Worm (Caenorhabditis elegans) whole organism, L4 larva: ENCODE data around the gene dmsr-10.
A peak's percentile ranks its signal among the peaks of the same experiment; 100 is the strongest.

Source experiments
- F10B5.3 ChIP-seq: sonication (generic microtip); optimal IDR thresholded peaks from 2 replicates; lab custom pipeline; 2016; ENCODE audit warnings: mild to moderate bottlenecking, missing genetic modification characterization, missing compliant biosample characterization
- F26F4.8 ChIP-seq: fragments of 200-800 bp; sonication (Bioruptor generic); conservative IDR thresholded peaks from 2 replicates; pipeline ENCODE4 v1.3.6; 2022; ENCODE audit warnings: missing genetic modification characterization, missing compliant biosample characterization
- Y105C5A.15 ChIP-seq: fragments of 200-800 bp; sonication (Bioruptor generic); IDR thresholded peaks from 2 replicates; pipeline ENCODE4 v1.3.6; 2022; ENCODE audit warnings: missing genetic modification characterization, missing compliant biosample characterization
- ZK546.5 ChIP-seq, 2 experiments: sonication (generic microtip); optimal IDR thresholded peaks; 2 replicates each; lab custom pipeline; 2017; ENCODE audit warnings: missing biosample characterization in 2 of 2, missing genetic modification characterization in 2 of 2
- ama-1 ChIP-seq: fragments of 150-350 bp; optimal IDR thresholded peaks from 2 replicates; lab custom pipeline; 2014; ENCODE audit warnings: inconsistent platforms, mixed read lengths
- arid-1 ChIP-seq: fragments of 200-800 bp; sonication (Bioruptor generic); conservative IDR thresholded peaks from 2 replicates; pipeline ENCODE4 v1.3.6; 2022; ENCODE audit warnings: missing genetic modification reagents, missing genetic modification characterization, missing compliant biosample characterization
- attf-4 ChIP-seq: sonication (generic microtip); optimal IDR thresholded peaks from 3 replicates; lab custom pipeline; 2017; ENCODE audit warnings: missing biosample characterization, missing genetic modification characterization
- ces-1 ChIP-seq: fragments of 150-350 bp; sonication (generic microtip); optimal IDR thresholded peaks from 4 replicates; lab custom pipeline; 2014; ENCODE audit warnings: missing biosample characterization, missing genetic modification reagents, missing genetic modification characterization
- dmd-6 ChIP-seq: fragments of 200-800 bp; sonication (Bioruptor generic); IDR thresholded peaks from 2 replicates; pipeline ENCODE4 v1.3.6; 2022; ENCODE audit warnings: missing genetic modification reagents, missing genetic modification characterization, missing compliant biosample characterization
- dpl-1 ChIP-seq: fragments of 150-350 bp; optimal IDR thresholded peaks from 2 replicates; lab custom pipeline; 2014; ENCODE audit warnings: missing biosample characterization, missing genetic modification reagents, missing genetic modification characterization
- egl-43 ChIP-seq: fragments of 200-800 bp; sonication (Bioruptor generic); IDR thresholded peaks from 2 replicates; pipeline ENCODE4 v1.3.6; 2022; ENCODE audit warnings: missing genetic modification reagents, missing genetic modification characterization, missing compliant biosample characterization
- fkh-10 ChIP-seq: fragments of 150-350 bp; optimal IDR thresholded peaks from 2 replicates; lab custom pipeline; 2014; ENCODE audit warnings: missing biosample characterization, missing genetic modification reagents, missing genetic modification characterization
- hif-1 ChIP-seq, 2 experiments: sonication (generic microtip); optimal IDR thresholded peaks; 2 replicates each; lab custom pipeline; 2016 to 2017; ENCODE audit warnings: missing compliant biosample characterization in 2 of 2, missing genetic modification characterization in 2 of 2, missing genetic modification reagents in 2 of 2, missing genotype in 2 of 2, mild to moderate bottlenecking in 1 of 2
- hlh-11 ChIP-seq: fragments of 200-800 bp; sonication (Bioruptor generic); optimal IDR thresholded peaks from 2 replicates; lab custom pipeline; 2018; ENCODE audit warnings: mild to moderate bottlenecking, missing genetic modification characterization, missing compliant biosample characterization
- hmg-1.1 ChIP-seq: fragments of 200-800 bp; sonication (Bioruptor generic); IDR thresholded peaks from 2 replicates; pipeline ENCODE4 v1.3.6; 2022; ENCODE audit warnings: missing genetic modification reagents, missing genetic modification characterization, missing compliant biosample characterization
- jun-1 ChIP-seq: fragments of 150-350 bp; optimal IDR thresholded peaks from 2 replicates; lab custom pipeline; 2014; ENCODE audit warnings: missing biosample characterization, missing genetic modification reagents, missing genetic modification characterization
- lin-1 ChIP-seq: fragments of 200-800 bp; sonication (Bioruptor generic); IDR thresholded peaks from 2 replicates; pipeline ENCODE4 v1.3.6; 2022; ENCODE audit warnings: missing genetic modification reagents, missing genetic modification characterization, missing compliant biosample characterization
- lin-38 ChIP-seq: fragments of 200-800 bp; sonication (Bioruptor generic); IDR thresholded peaks from 2 replicates; pipeline ENCODE4 v1.3.6; 2022; ENCODE audit warnings: missing genetic modification reagents, missing genetic modification characterization, missing compliant biosample characterization
- lsy-2 ChIP-seq, 2 experiments: fragments of 150-350 bp in 1 of 2; sonication (generic microtip) in 1 of 2; optimal IDR thresholded peaks; 2 replicates each; lab custom pipeline; 2014 to 2017; ENCODE audit warnings: missing biosample characterization in 2 of 2, missing genetic modification characterization in 2 of 2
- madf-5 ChIP-seq, 2 experiments: fragments of 200-800 bp; sonication (Bioruptor generic); IDR thresholded peaks; 2 replicates each; pipeline ENCODE4 v1.3.6; 2022; ENCODE audit warnings: missing compliant biosample characterization in 2 of 2, missing genetic modification characterization in 2 of 2
- mep-1 ChIP-seq: fragments of 150-350 bp; sonication (generic microtip); optimal IDR thresholded peaks from 3 replicates; lab custom pipeline; 2014; ENCODE audit warnings: missing biosample characterization, missing genetic modification characterization
- mes-2 ChIP-seq: sonication (generic microtip); optimal IDR thresholded peaks from 2 replicates; lab custom pipeline; 2016; ENCODE audit warnings: missing genotype, mild to moderate bottlenecking, missing genetic modification characterization, missing compliant biosample characterization; ENCODE audit not compliant: poor library complexity, severe bottlenecking
- nhr-10 ChIP-seq: fragments of 150-350 bp; optimal IDR thresholded peaks from 2 replicates; lab custom pipeline; 2014; ENCODE audit warnings: missing biosample characterization, missing genetic modification characterization
- nhr-111 ChIP-seq: fragments of 200-800 bp; sonication (Bioruptor generic); optimal IDR thresholded peaks from 2 replicates; lab custom pipeline; 2018; ENCODE audit warnings: mild to moderate bottlenecking, missing genetic modification characterization, missing compliant biosample characterization
- nhr-42 ChIP-seq: fragments of 200-800 bp; sonication (Bioruptor generic); IDR thresholded peaks from 2 replicates; pipeline ENCODE4 v1.3.6; 2022; ENCODE audit warnings: missing genetic modification characterization, missing compliant biosample characterization
- nhr-48 ChIP-seq: sonication (generic microtip); optimal IDR thresholded peaks from 2 replicates; lab custom pipeline; 2016; ENCODE audit warnings: mild to moderate bottlenecking, missing genetic modification characterization, missing compliant biosample characterization
- nhr-6 ChIP-seq: fragments of 150-350 bp; optimal IDR thresholded peaks from 2 replicates; lab custom pipeline; 2014; ENCODE audit warnings: missing biosample characterization, missing genetic modification characterization
- nhr-77 ChIP-seq: fragments of 150-350 bp; optimal IDR thresholded peaks from 2 replicates; lab custom pipeline; 2014; ENCODE audit warnings: missing biosample characterization, missing genetic modification characterization
- pha-4 ChIP-seq, 2 experiments: fragments of 150-350 bp in 1 of 2; fragments of 200-800 bp in 1 of 2; sonication (Bioruptor generic) in 1 of 2; IDR thresholded peaks in 1 of 2; optimal IDR thresholded peaks in 1 of 2; 2 replicates each; pipeline versions ENCODE4 v1.3.6 to Lab custom; 2014 to 2022; ENCODE audit warnings: missing genetic modification characterization in 2 of 2, missing genetic modification reagents in 2 of 2, missing biosample characterization in 1 of 2, missing compliant biosample characterization in 1 of 2
- php-3 ChIP-seq: fragments of 200-800 bp; sonication (Bioruptor generic); IDR thresholded peaks from 2 replicates; pipeline ENCODE4 v1.3.6; 2022; ENCODE audit warnings: missing genetic modification reagents, missing genetic modification characterization, missing compliant biosample characterization
- rbr-2 ChIP-seq: sonication (generic microtip); optimal IDR thresholded peaks from 2 replicates; lab custom pipeline; 2016; ENCODE audit warnings: missing genotype, missing genetic modification characterization, missing compliant biosample characterization
- set-16 ChIP-seq: fragments of 200-800 bp; sonication (Bioruptor generic); IDR thresholded peaks from 2 replicates; pipeline ENCODE4 v1.3.6; 2022; ENCODE audit warnings: missing genetic modification reagents, missing genetic modification characterization, missing compliant biosample characterization
- spr-1 ChIP-seq: sonication (generic microtip); optimal IDR thresholded peaks from 2 replicates; lab custom pipeline; 2016; ENCODE audit warnings: mild to moderate bottlenecking, missing genetic modification characterization, missing compliant biosample characterization
- unc-130 ChIP-seq: sonication (generic microtip); optimal IDR thresholded peaks from 2 replicates; lab custom pipeline; 2016; ENCODE audit warnings: missing genetic modification reagents, missing genetic modification characterization, missing compliant biosample characterization
- vab-7 ChIP-seq: fragments of 200-800 bp; sonication (Bioruptor generic); IDR thresholded peaks from 2 replicates; pipeline ENCODE4 v1.3.6; 2022; ENCODE audit warnings: missing genetic modification reagents, missing genetic modification characterization, missing compliant biosample characterization
- zag-1 ChIP-seq: fragments of 150-350 bp; optimal IDR thresholded peaks from 2 replicates; lab custom pipeline; 2014; ENCODE audit warnings: missing biosample characterization, missing genetic modification characterization
- zfp-3 ChIP-seq: fragments of 200-800 bp; sonication (Bioruptor generic); conservative IDR thresholded peaks from 2 replicates; pipeline ENCODE4 v1.3.6; 2022; ENCODE audit warnings: missing genetic modification reagents, missing genetic modification characterization, missing compliant biosample characterization
- zip-11 ChIP-seq: fragments of 200-800 bp; sonication (Bioruptor generic); IDR thresholded peaks from 2 replicates; pipeline ENCODE4 v1.3.6; 2022; ENCODE audit warnings: missing genetic modification characterization, missing compliant biosample characterization
- zip-2 ChIP-seq: fragments of 150-350 bp; optimal IDR thresholded peaks from 2 replicates; lab custom pipeline; 2014; ENCODE audit warnings: missing biosample characterization, missing genetic modification characterization

The dmsr-10 gene

ce11 chrV:6793744-6794239 is 8.0 kb downstream of the dmsr-10 start, which contains the start of gene ZC404.1:
Gene ZC404.1, plus strand, starts transcription at chrV:6794189.
- TF ChIP-seq rbr-2 (tag; lab: Kevin White, UChicago) (peak; percentile 21), set-16 (GFP tag; lab: Robert Waterston, UW) (peak; percentile 62), hmg-1.1 (GFP tag; lab: Robert Waterston, UW) (0 out of 2 replicates have a peak, but pooled peaks have one; percentile 11), nhr-111 (no peak), mes-2 (tag; lab: Kevin White, UChicago) (peak; percentile 28)

- TF ChIP-seq zip-11 (GFP tag; lab: Robert Waterston, UW) (no peak), lsy-2 (tag; optimal IDR thresholded peaks at IDR 0.05; lab: Kevin White, UChicago) (peak in 1 of 2 experiments; percentile 8)
These were observed 8.8 kb downstream of the dmsr-10 start for ce11 chrV:6792973-6793372.

ce11 chrV:6792565-6792964 is 9.2 kb downstream of the dmsr-10 start, which contains the start of gene gck-2:
Gene gck-2, minus strand, starts transcription at chrV:6792665.
- no peak for TF ChIP-seq nhr-42 (GFP tag; lab: Robert Waterston, UW)
- TF ChIP-seq, all 104 proteins: peak for 0

ce11 chrV:6787906-6788430 is 13.8 kb downstream of the dmsr-10 start, which contains the start of gene ZC404.2:
Gene ZC404.2, plus strand, starts transcription at chrV:6787952.
- TF ChIP-seq F10B5.3 (tag; lab: Kevin White, UChicago) = peak; percentile 32
- no peak for TF ChIP-seq ces-1 (GFP tag; lab: Kevin White, UChicago)
- peak; percentile 5 for TF ChIP-seq mes-2 (tag; lab: Kevin White, UChicago)
- TF ChIP-seq php-3 (GFP tag; lab: Robert Waterston, UW) = no peak
- TF ChIP-seq pha-4 (GFP tag; IDR thresholded peaks at IDR 0.05; lab: Robert Waterston, UW) = 0 out of 2 replicates have a peak, but pooled peaks have one; percentile 7
- TF ChIP-seq pha-4 (tag; optimal IDR thresholded peaks at IDR 0.05; lab: Kevin White, UChicago) = no peak
- no peak for TF ChIP-seq F26F4.8 (GFP tag; lab: Robert Waterston, UW)
- TF ChIP-seq madf-5 (GFP tag; IDR thresholded peaks at IDR 0.05; lab: Robert Waterston, UW) = 0 out of 4 replicates have a peak, but pooled peaks of 1 of the 2 experiments have one; percentile 35
- no peak for TF ChIP-seq ZK546.5 (tag; optimal IDR thresholded peaks at IDR 0.05; lab: Kevin White, UChicago)
- TF ChIP-seq lin-38 (GFP tag; lab: Robert Waterston, UW) = peak; percentile 37; the same call in 1 of the 2 replicates
- TF ChIP-seq, all 104 proteins: peak for 5

- TF ChIP-seq nhr-10 (tag; lab: Kevin White, UChicago) (no peak), nhr-6 (tag; lab: Kevin White, UChicago) (peak; percentile 76), ZK546.5 (tag; optimal IDR thresholded peaks at IDR 0.05; lab: Kevin White, UChicago) (no peak), hif-1 (tag; optimal IDR thresholded peaks at IDR 0.05; lab: Kevin White, UChicago) (peak in 1 of 2 experiments; percentile 32), arid-1 (GFP tag; lab: Robert Waterston, UW) (no peak), jun-1 (no peak), ama-1 (no peak), dpl-1 (GFP tag; lab: Kevin White, UChicago) (peak; percentile 94), nhr-77 (tag; lab: Kevin White, UChicago) (peak; percentile 26), unc-130 (GFP tag; lab: Kevin White, UChicago) (peak; percentile 33), nhr-48 (tag; lab: Kevin White, UChicago) (no peak), dmd-6 (GFP tag; lab: Robert Waterston, UW) (peak; percentile 53; the same call in 1 of the 2 replicates), attf-4 (tag; lab: Kevin White, UChicago) (no peak), set-16 (GFP tag; lab: Robert Waterston, UW) (no peak), vab-7 (GFP tag; lab: Robert Waterston, UW) (no peak), Y105C5A.15 (GFP tag; lab: Robert Waterston, UW) (no peak), egl-43 (GFP tag; lab: Robert Waterston, UW) (no peak), mep-1 (tag; lab: Kevin White, UChicago) (no peak), hlh-11 (tag; lab: Kevin White, UChicago) (peak; percentile 39), lin-1 (GFP tag; lab: Robert Waterston, UW) (peak; percentile 43; the same call in 1 of the 2 replicates), zip-11 (GFP tag; lab: Robert Waterston, UW) (no peak), spr-1 (tag; lab: Kevin White, UChicago) (peak; percentile 36), zfp-3 (GFP tag; lab: Robert Waterston, UW) (no peak), zag-1 (tag; lab: Kevin White, UChicago) (no peak), lin-38 (GFP tag; lab: Robert Waterston, UW) (peak; percentile 73), fkh-10 (GFP tag; lab: Kevin White, UChicago) (peak; percentile 22), zip-2 (tag; lab: Kevin White, UChicago) (no peak)
These were observed 16.8 kb downstream of the dmsr-10 start, which contains the start of the genes spn-4 and spe-39 for ce11 chrV:6784853-6785492. Gene spn-4, minus strand, starts transcription at chrV:6784903. Gene spe-39, plus strand, starts transcription at chrV:6785451.
